Fruit fly (Drosophila melanogaster) whole organism, wandering third instar larva: ENCODE measurements around the gene fwd.

Source experiments
- Abd-B ChIP-seq: fragments of >200 bp; optimal IDR thresholded peaks from 2 replicates; lab custom pipeline; 2017; ENCODE audit warnings: missing biosample characterization, missing genetic modification characterization
- CG32264 ChIP-seq: fragments of 200-800 bp; sonication (Bioruptor generic); optimal IDR thresholded peaks from 2 replicates; lab custom pipeline; 2016; ENCODE audit warnings: missing biosample characterization, missing genetic modification characterization
- CG9705 ChIP-seq: fragments of 200-800 bp; sonication (Bioruptor generic); optimal IDR thresholded peaks from 2 replicates; lab custom pipeline; 2018; ENCODE audit warnings: missing biosample characterization, mild to moderate bottlenecking, missing genetic modification characterization
- CrebA ChIP-seq: fragments of 200-800 bp; sonication (Bioruptor generic); optimal IDR thresholded peaks from 2 replicates; lab custom pipeline; 2016; ENCODE audit warnings: missing biosample characterization, mild to moderate bottlenecking, missing genetic modification characterization, borderline replicate concordance
- Dfd ChIP-seq: fragments of >200 bp; optimal IDR thresholded peaks from 2 replicates; lab custom pipeline; 2017; ENCODE audit warnings: missing biosample characterization, missing genetic modification characterization
- Dif ChIP-seq: fragments of 200-275, 200-300 bp; sonication (Bioruptor generic); optimal IDR thresholded peaks from 2 replicates; lab custom pipeline; 2018; ENCODE audit warnings: missing biosample characterization, missing genetic modification characterization; ENCODE audit not compliant: partially characterized antibody
- GATAd ChIP-seq: sonication (Bioruptor generic); optimal IDR thresholded peaks from 2 replicates; lab custom pipeline; 2016; ENCODE audit warnings: missing biosample characterization, missing genetic modification characterization
- HLH106 ChIP-seq: fragments of 200-800 bp; optimal IDR thresholded peaks from 3 replicates; lab custom pipeline; 2019; ENCODE audit warnings: missing biosample characterization, mild to moderate bottlenecking, missing genetic modification characterization, moderate library complexity
- Hnf4 ChIP-seq: fragments of 200-800 bp; sonication (Bioruptor generic); optimal IDR thresholded peaks from 2 replicates; lab custom pipeline; 2016; ENCODE audit warnings: missing biosample characterization, mild to moderate bottlenecking, missing genetic modification characterization
- Hr78 ChIP-seq: fragments of >200 bp; optimal IDR thresholded peaks from 2 replicates; lab custom pipeline; 2017; ENCODE audit warnings: missing biosample characterization, missing genetic modification characterization
- Hr83 ChIP-seq: fragments of 200-300 bp; sonication (Bioruptor generic); optimal IDR thresholded peaks from 2 replicates; lab custom pipeline; 2016; ENCODE audit warnings: missing biosample characterization, mild to moderate bottlenecking, missing genetic modification characterization, moderate library complexity; ENCODE audit not compliant: poor library complexity, severe bottlenecking
- Jra ChIP-seq: sonication (Bioruptor generic); optimal IDR thresholded peaks from 2 replicates; lab custom pipeline; 2016; ENCODE audit warnings: missing biosample characterization, missing genetic modification characterization
- Mio ChIP-seq: sonication (Bioruptor generic); optimal IDR thresholded peaks from 2 replicates; lab custom pipeline; 2016; ENCODE audit warnings: missing biosample characterization, missing genetic modification characterization
- Myc ChIP-seq: fragments of >200 bp; optimal IDR thresholded peaks from 2 replicates; lab custom pipeline; 2017
- N ChIP-seq: fragments of >200 bp; optimal IDR thresholded peaks from 2 replicates; lab custom pipeline; 2018; ENCODE audit warnings: missing biosample characterization, missing external identifiers, missing genetic modification characterization
- OdsH ChIP-seq: fragments of 200-800 bp; sonication (Bioruptor generic); optimal IDR thresholded peaks from 2 replicates; lab custom pipeline; 2016; ENCODE audit warnings: missing biosample characterization, mild to moderate bottlenecking, missing genetic modification characterization
- Rel ChIP-seq, 2 experiments: fragments of 200-800 bp; sonication (Bioruptor generic) in 1 of 2; optimal IDR thresholded peaks; 2 replicates in 1 of 2; 3 replicates in 1 of 2; lab custom pipeline; 2016 to 2019; ENCODE audit warnings: mild to moderate bottlenecking in 2 of 2, missing biosample characterization in 2 of 2, missing genetic modification characterization in 2 of 2, moderate library complexity in 1 of 2
- Sp1 ChIP-seq: fragments of 200-800 bp; sonication (Bioruptor generic); optimal IDR thresholded peaks from 3 replicates; lab custom pipeline; 2019; ENCODE audit warnings: missing biosample characterization, mild to moderate bottlenecking, missing genetic modification characterization, moderate library complexity
- Vsx2 ChIP-seq: fragments of 200-300, 225-300 bp; sonication (Bioruptor generic); optimal IDR thresholded peaks from 2 replicates; lab custom pipeline; 2018; ENCODE audit warnings: missing biosample characterization, missing genetic modification characterization; ENCODE audit not compliant: partially characterized antibody
- br ChIP-seq: fragments of 200-800 bp; sonication (Bioruptor generic); optimal IDR thresholded peaks from 2 replicates; lab custom pipeline; 2016; ENCODE audit warnings: missing biosample characterization, missing genetic modification characterization
- brk ChIP-seq: fragments of 200-800 bp; sonication (Bioruptor generic); optimal IDR thresholded peaks from 2 replicates; lab custom pipeline; 2016; ENCODE audit warnings: missing biosample characterization, mild to moderate bottlenecking, missing genetic modification characterization
- dl ChIP-seq, 2 experiments: fragments of 175-275, 200-275 bp in 1 of 2; fragments of 200-275 bp in 1 of 2; sonication (Bioruptor generic); optimal IDR thresholded peaks; lab custom pipeline; 2018; ENCODE audit warnings: mild to moderate bottlenecking in 2 of 2, missing biosample characterization in 2 of 2, missing genetic modification characterization in 2 of 2, moderate library complexity in 2 of 2; ENCODE audit not compliant: partially characterized antibody in 2 of 2, insufficient read depth in 1 of 2
- dmrt93B ChIP-seq: fragments of 200-800 bp; sonication (Bioruptor generic); optimal IDR thresholded peaks from 2 replicates; lab custom pipeline; 2018; ENCODE audit warnings: missing biosample characterization, mild to moderate bottlenecking, missing genetic modification characterization
- dsf ChIP-seq: sonication (Bioruptor generic); optimal IDR thresholded peaks from 2 replicates; lab custom pipeline; 2016; ENCODE audit warnings: missing biosample characterization, missing genetic modification characterization, borderline replicate concordance
- ey ChIP-seq: fragments of 200-800 bp; sonication (Bioruptor generic); optimal IDR thresholded peaks from 2 replicates; lab custom pipeline; 2016; ENCODE audit warnings: missing biosample characterization, missing genetic modification characterization
- foxo ChIP-seq, 2 experiments: fragments of 200-800 bp; sonication (Bioruptor generic); optimal IDR thresholded peaks; 2 replicates in 1 of 2; 3 replicates in 1 of 2; lab custom pipeline; 2016 to 2017; ENCODE audit warnings: missing biosample characterization in 2 of 2, missing genetic modification characterization in 2 of 2
- fru ChIP-seq: fragments of 200-800 bp; sonication (Bioruptor generic); optimal IDR thresholded peaks from 3 replicates; lab custom pipeline; 2016; ENCODE audit warnings: missing biosample characterization, mild to moderate bottlenecking, missing genetic modification characterization
- h ChIP-seq: fragments of 200-800 bp; sonication (Bioruptor generic); optimal IDR thresholded peaks from 3 replicates; lab custom pipeline; 2016; ENCODE audit warnings: missing biosample characterization, mild to moderate bottlenecking, missing genetic modification characterization
- jim ChIP-seq: fragments of 175-275, 200-325 bp; sonication (Bioruptor generic); optimal IDR thresholded peaks from 2 replicates; lab custom pipeline; 2016; ENCODE audit warnings: missing biosample characterization, mild to moderate bottlenecking, missing genetic modification characterization
- lola ChIP-seq: fragments of >200 bp; optimal IDR thresholded peaks from 2 replicates; lab custom pipeline; 2017; ENCODE audit warnings: missing biosample characterization, missing genetic modification characterization
- pan ChIP-seq: fragments of >200 bp; optimal IDR thresholded peaks from 2 replicates; lab custom pipeline; 2017
- psq ChIP-seq: fragments of 200-800 bp; sonication (Bioruptor generic); optimal IDR thresholded peaks from 3 replicates; lab custom pipeline; 2017; ENCODE audit warnings: missing biosample characterization, mild to moderate bottlenecking, missing genetic modification characterization, moderate library complexity
- rgr ChIP-seq: fragments of 200-800 bp; sonication (Bioruptor generic); optimal IDR thresholded peaks from 3 replicates; lab custom pipeline; 2016; ENCODE audit warnings: missing biosample characterization, mild to moderate bottlenecking, missing genetic modification characterization
- sage ChIP-seq: fragments of 200-800 bp; sonication (Bioruptor generic); optimal IDR thresholded peaks from 2 replicates; lab custom pipeline; 2016; ENCODE audit warnings: missing biosample characterization, mild to moderate bottlenecking, missing genetic modification characterization
- sv ChIP-seq: fragments of 200-800 bp; sonication (Bioruptor generic); optimal IDR thresholded peaks from 3 replicates; lab custom pipeline; 2016; ENCODE audit warnings: missing biosample characterization, missing genetic modification characterization
- tai ChIP-seq: sonication (Bioruptor generic); optimal IDR thresholded peaks from 2 replicates; lab custom pipeline; 2016; ENCODE audit warnings: missing biosample characterization, missing genetic modification characterization
- usp ChIP-seq: fragments of >200 bp; optimal IDR thresholded peaks from 2 replicates; lab custom pipeline; 2017; ENCODE audit warnings: missing biosample characterization, missing genetic modification characterization
- woc ChIP-seq: sonication (Bioruptor generic); optimal IDR thresholded peaks from 2 replicates; lab custom pipeline; 2016; ENCODE audit warnings: missing biosample characterization, mild to moderate bottlenecking, missing genetic modification characterization

Gene fwd

DNA sequence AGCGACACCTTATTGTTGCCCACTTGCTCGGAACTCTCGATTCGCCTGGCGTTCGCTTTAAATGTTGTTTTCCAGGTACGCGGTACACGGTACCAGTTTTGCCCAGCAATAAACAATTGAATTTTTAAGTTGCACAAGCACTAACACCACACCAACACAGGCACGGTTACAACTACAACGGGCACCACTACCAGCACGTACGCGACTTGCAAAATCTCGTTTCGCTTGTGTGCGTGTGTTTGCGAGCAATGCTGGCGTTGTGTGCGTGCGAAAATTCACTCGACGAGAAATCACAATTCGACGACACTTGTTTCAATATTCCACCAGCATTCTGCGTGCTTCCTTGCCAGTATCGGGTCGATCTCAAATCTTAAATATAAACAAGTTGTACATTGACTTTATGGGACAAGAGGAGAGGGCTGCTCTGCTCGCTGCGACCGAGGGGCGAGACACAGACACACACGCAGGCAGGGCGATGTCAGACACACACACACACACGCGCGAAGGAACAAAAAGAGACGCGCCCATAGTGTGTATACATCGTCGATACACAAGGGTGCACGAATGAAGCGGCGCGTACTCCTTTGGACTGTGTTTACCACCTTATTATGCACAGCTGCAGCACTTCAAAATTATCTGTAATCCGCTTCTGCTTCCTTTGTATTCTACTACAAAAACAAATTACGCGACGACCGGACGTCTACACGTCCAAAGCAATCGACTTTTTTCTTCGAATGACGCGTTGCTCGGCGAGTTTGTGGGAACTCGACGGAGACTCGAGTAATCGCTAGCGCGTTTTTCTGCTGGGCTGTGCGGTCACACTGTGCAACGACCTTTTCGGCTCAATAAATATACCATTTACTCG is at the start of gene fwd:
Gene fwd, minus strand, starts transcription at position 740 of the 865 bp plus-strand sequence.
- TF ChIP-seq Rel (GFP tag; optimal IDR thresholded peaks at IDR 0.05; lab: Kevin White, UChicago) = peak; percentile 31
- TF ChIP-seq Rel (tag; optimal IDR thresholded peaks at IDR 0.05; lab: Kevin White, UChicago) = peak; percentile 34
- TF ChIP-seq Myc (lab: Kevin White, UChicago) = peak; percentile 66
- TF ChIP-seq fru = peak; percentile 11
- TF ChIP-seq tai = no peak
- TF ChIP-seq rgr (GFP tag; lab: Kevin White, UChicago) = peak; percentile 22
- no peak for TF ChIP-seq jim (GFP tag; lab: Kevin White, UChicago)
- TF ChIP-seq psq = no peak
- TF ChIP-seq pan = no peak
- TF ChIP-seq dl (GFP tag; optimal IDR thresholded peaks at IDR 0.05; lab: Kevin White, UChicago; ENCODE audit: insufficient read depth in 1 of 2, partially characterized antibody in 2 of 2) = no peak
- no peak for TF ChIP-seq dmrt93B
- peak; percentile 49 for TF ChIP-seq Sp1 (GFP tag; lab: Kevin White, UChicago)
- no peak for TF ChIP-seq br (GFP tag; lab: Kevin White, UChicago)
- TF ChIP-seq CG9705 = no peak
- no peak for TF ChIP-seq Dfd
- peak; percentile 78 for TF ChIP-seq Abd-B (GFP tag; lab: Kevin White, UChicago)
- TF ChIP-seq Jra (GFP tag; lab: Kevin White, UChicago) = peak; percentile 30
- no peak for TF ChIP-seq Mio
- TF ChIP-seq Dif (GFP tag; lab: Kevin White, UChicago) = no peak
- TF ChIP-seq Vsx2 = no peak
- peak; percentile 90 for TF ChIP-seq N (GFP tag; lab: Kevin White, UChicago)
- no peak for TF ChIP-seq Hr78 (GFP tag; lab: Kevin White, UChicago)
- TF ChIP-seq brk (GFP tag; lab: Kevin White, UChicago) = no peak
- TF ChIP-seq lola (GFP tag; lab: Kevin White, UChicago) = no peak
- TF ChIP-seq usp (GFP tag; lab: Kevin White, UChicago) = no peak
- no peak for TF ChIP-seq sage (GFP tag; lab: Kevin White, UChicago)
- peak in 1 of 2 experiments; percentile 9 for TF ChIP-seq foxo (GFP tag; optimal IDR thresholded peaks at IDR 0.05; lab: Kevin White, UChicago)
- TF ChIP-seq dsf (GFP tag; lab: Kevin White, UChicago) = no peak
- TF ChIP-seq Hr83 = peak; percentile 64
- TF ChIP-seq ey = no peak
- TF ChIP-seq HLH106 (tag; lab: Kevin White, UChicago) = peak; percentile 16
- TF ChIP-seq woc (GFP tag; lab: Kevin White, UChicago) = no peak
- TF ChIP-seq CG32264 (GFP tag; lab: Kevin White, UChicago) = no peak
- TF ChIP-seq OdsH = no peak
- TF ChIP-seq h (GFP tag; lab: Kevin White, UChicago) = peak; percentile 31
- no peak for TF ChIP-seq CrebA (GFP tag; lab: Kevin White, UChicago)
- TF ChIP-seq Hnf4 (GFP tag; lab: Kevin White, UChicago) = peak; percentile 22
- TF ChIP-seq GATAd (GFP tag; lab: Kevin White, UChicago) = no peak
- no peak for TF ChIP-seq sv (GFP tag; lab: Kevin White, UChicago)

DNA sequence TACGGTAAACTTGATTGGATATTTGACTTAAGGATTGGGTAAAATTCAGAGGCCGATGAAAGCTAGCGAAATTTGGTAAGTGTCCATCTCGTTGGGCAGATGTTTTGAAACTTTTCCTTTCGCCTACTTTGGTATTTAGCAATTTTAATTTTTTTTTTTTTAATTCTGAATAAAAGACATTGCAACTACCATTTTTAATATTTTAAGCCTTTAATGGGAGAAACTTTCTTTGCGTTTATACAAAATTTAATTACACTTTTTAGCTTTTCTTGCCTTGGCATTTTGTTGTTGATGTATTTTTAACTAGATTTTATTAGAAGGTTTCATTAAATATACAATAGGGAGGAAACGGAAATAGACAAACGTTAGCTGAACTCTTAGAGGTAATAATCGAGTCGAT is 46.7 kb upstream of the fwd start, which contains the start of gene CG13884:
Gene CG13884, minus strand, starts transcription at position 101 of the 400 bp plus-strand sequence.
- TF ChIP-seq foxo (GFP tag; optimal IDR thresholded peaks at IDR 0.05; lab: Kevin White, UChicago) (no peak), br (GFP tag; lab: Kevin White, UChicago) (no peak), fru (no peak), Dfd (no peak), rgr (GFP tag; lab: Kevin White, UChicago) (no peak), sv (GFP tag; lab: Kevin White, UChicago) (no peak)
- TF ChIP-seq, all 38 proteins: peak for 0
